Fruit fly (Drosophila melanogaster) whole organism, embryonic: ENCODE data around the gene P5CDh1.

Source experiments
- Antp ChIP-seq: fragments of 200-800 bp; sonication (Bioruptor generic); optimal IDR thresholded peaks from 3 replicates; lab custom pipeline; 2016; ENCODE audit warnings: missing biosample characterization, missing genetic modification characterization
- Awh ChIP-seq: fragments of 200-800 bp; sonication (Bioruptor generic); IDR thresholded peaks from 2 replicates; pipeline ENCODE4, ENCODE4 v1.3.6; 2022; ENCODE audit warnings: missing biosample characterization, missing genetic modification characterization
- B-H2 ChIP-seq: fragments of 200-800 bp; sonication (Bioruptor generic); optimal IDR thresholded peaks from 2 replicates; lab custom pipeline; 2018; ENCODE audit warnings: missing biosample characterization, mild to moderate bottlenecking, missing genetic modification characterization
- CG12155 ChIP-seq: fragments of 200-800 bp; sonication (Bioruptor generic); optimal IDR thresholded peaks from 3 replicates; lab custom pipeline; 2016; ENCODE audit warnings: missing biosample characterization, missing genetic modification characterization
- CG13287 ChIP-seq: fragments of 200-800 bp; sonication (Bioruptor generic); IDR thresholded peaks from 2 replicates; pipeline ENCODE4 v1.3.6; 2022; ENCODE audit warnings: missing biosample characterization, missing genetic modification characterization; ENCODE audit not compliant: partially characterized antibody
- CG15696 ChIP-seq: fragments of 200-800 bp; sonication (Bioruptor generic); optimal IDR thresholded peaks from 2 replicates; lab custom pipeline; 2019; ENCODE audit warnings: missing biosample characterization, mild to moderate bottlenecking, missing genetic modification characterization, moderate library complexity
- CG17361 ChIP-seq: fragments of 200-800 bp; sonication (Bioruptor generic); IDR thresholded peaks from 3 replicates; pipeline ENCODE4 v1.3.6; 2022; ENCODE audit warnings: missing biosample characterization, missing genetic modification characterization
- CG31441 ChIP-seq: fragments of 200-800 bp; sonication (Bioruptor generic); IDR thresholded peaks from 2 replicates; pipeline ENCODE4 v1.3.6; 2022; ENCODE audit warnings: missing biosample characterization, missing genetic modification characterization
- CG5245 ChIP-seq: fragments of 200-800 bp; sonication (Bioruptor generic); optimal IDR thresholded peaks from 3 replicates; lab custom pipeline; 2016; ENCODE audit warnings: missing biosample characterization, missing genetic modification characterization
- CG6689 ChIP-seq: fragments of 200-800 bp; sonication (Bioruptor generic); IDR thresholded peaks from 2 replicates; pipeline ENCODE4 v1.3.6; 2022; ENCODE audit warnings: missing biosample characterization, missing genetic modification characterization
- CG6791 ChIP-seq: fragments of 200-800 bp; sonication (Bioruptor generic); IDR thresholded peaks from 3 replicates; pipeline ENCODE4 v1.3.6; 2022; ENCODE audit warnings: missing biosample characterization, missing genetic modification characterization; ENCODE audit not compliant: partially characterized antibody
- CG7786 ChIP-seq: fragments of 200-800 bp; sonication (Bioruptor generic); optimal IDR thresholded peaks from 2 replicates; lab custom pipeline; 2016; ENCODE audit warnings: missing biosample characterization, missing genetic modification characterization
- CG8281 ChIP-seq: fragments of 200-800 bp; sonication (Bioruptor generic); optimal IDR thresholded peaks from 2 replicates; lab custom pipeline; 2018; ENCODE audit warnings: missing biosample characterization, mild to moderate bottlenecking, missing genetic modification characterization, moderate library complexity
- CG9797 ChIP-seq: fragments of 200-800 bp; sonication (Bioruptor generic); optimal IDR thresholded peaks from 3 replicates; lab custom pipeline; 2018; ENCODE audit warnings: missing biosample characterization, mild to moderate bottlenecking, missing genetic modification characterization
- CG9817 ChIP-seq: fragments of 200-800 bp; sonication (Bioruptor generic); optimal IDR thresholded peaks from 2 replicates; lab custom pipeline; 2018; ENCODE audit warnings: missing biosample characterization, mild to moderate bottlenecking, missing genetic modification characterization, moderate library complexity
- CHES-1-like ChIP-seq: fragments of 200-800 bp; sonication (Bioruptor generic); optimal IDR thresholded peaks from 2 replicates; lab custom pipeline; 2016; ENCODE audit warnings: missing biosample characterization, missing genetic modification characterization
- CrebB ChIP-seq: fragments of 200-800 bp; sonication (Bioruptor generic); optimal IDR thresholded peaks from 3 replicates; lab custom pipeline; 2018; ENCODE audit warnings: missing biosample characterization, mild to moderate bottlenecking, missing genetic modification characterization
- Dbx ChIP-seq: fragments of 200-800 bp; sonication (Bioruptor generic); IDR thresholded peaks from 3 replicates; pipeline ENCODE4 v1.3.6; 2022; ENCODE audit warnings: missing biosample characterization, missing genetic modification characterization
- Dp ChIP-seq: fragments of 200-800 bp; sonication (Bioruptor generic); optimal IDR thresholded peaks from 2 replicates; lab custom pipeline; 2018; ENCODE audit warnings: missing biosample characterization, mild to moderate bottlenecking, missing genetic modification characterization, moderate library complexity
- Drgx ChIP-seq: fragments of 200-800 bp; sonication (Bioruptor generic); IDR thresholded peaks from 2 replicates; pipeline ENCODE4 v1.3.6; 2022; ENCODE audit warnings: missing biosample characterization, missing genetic modification characterization
- E2f2 ChIP-seq: fragments of 200-800 bp; sonication (Bioruptor generic); IDR thresholded peaks from 2 replicates; pipeline ENCODE4 v1.3.6; 2022; ENCODE audit warnings: missing biosample characterization, missing genetic modification characterization
- HmgZ ChIP-seq: fragments of 200-800 bp; sonication (Bioruptor generic); optimal IDR thresholded peaks from 2 replicates; lab custom pipeline; 2018; ENCODE audit warnings: missing biosample characterization, mild to moderate bottlenecking, missing genetic modification characterization
- MBD-R2 ChIP-seq: fragments of 200-800 bp; sonication (Bioruptor generic); IDR thresholded peaks from 2 replicates; pipeline ENCODE4 v1.3.6; 2022; ENCODE audit warnings: missing biosample characterization, missing genetic modification characterization
- Myb ChIP-seq: fragments of 200-800 bp; sonication (Bioruptor generic); optimal IDR thresholded peaks from 2 replicates; lab custom pipeline; 2016; ENCODE audit warnings: missing biosample characterization, missing genetic modification characterization
- NFAT ChIP-seq: fragments of 200-800 bp; sonication (Bioruptor generic); IDR thresholded peaks from 2 replicates; pipeline ENCODE4 v1.3.6; 2022; ENCODE audit warnings: missing biosample characterization, missing genetic modification characterization
- Nf-YC ChIP-seq: fragments of 200-800 bp; optimal IDR thresholded peaks from 3 replicates; lab custom pipeline; 2019; ENCODE audit warnings: missing biosample characterization, mild to moderate bottlenecking, missing genetic modification characterization, moderate library complexity
- Spps ChIP-seq: fragments of 200-800 bp; sonication (Bioruptor generic); optimal IDR thresholded peaks from 2 replicates; lab custom pipeline; 2018; ENCODE audit warnings: missing biosample characterization, mild to moderate bottlenecking, missing genetic modification characterization
- Xbp1 ChIP-seq: fragments of 200-800 bp; sonication (Bioruptor generic); optimal IDR thresholded peaks from 3 replicates; lab custom pipeline; 2016; ENCODE audit warnings: missing biosample characterization, mild to moderate bottlenecking, missing genetic modification characterization
- ash1 ChIP-seq: fragments of 200-800 bp; sonication (Bioruptor generic); optimal IDR thresholded peaks from 2 replicates; lab custom pipeline; 2018; ENCODE audit warnings: missing biosample characterization, mild to moderate bottlenecking, missing genetic modification characterization
- ato ChIP-seq: fragments of 200-800 bp; sonication (Bioruptor generic); IDR thresholded peaks from 2 replicates; pipeline ENCODE4 v1.3.6; 2022; ENCODE audit warnings: missing biosample characterization, missing genetic modification characterization; ENCODE audit not compliant: partially characterized antibody
- az2 ChIP-seq: fragments of 200-800 bp; sonication (Bioruptor generic); optimal IDR thresholded peaks from 3 replicates; lab custom pipeline; 2016; ENCODE audit warnings: missing biosample characterization, missing genetic modification characterization
- chif ChIP-seq, 2 experiments: fragments of 200-800 bp; sonication (Bioruptor generic); optimal IDR thresholded peaks; 3 replicates each; lab custom pipeline; 2016; ENCODE audit warnings: missing biosample characterization in 2 of 2, missing genetic modification characterization in 2 of 2
- crp ChIP-seq, 2 experiments: fragments of 200-800 bp; sonication (Bioruptor generic); optimal IDR thresholded peaks; 2 replicates in 1 of 2; 3 replicates in 1 of 2; lab custom pipeline; 2017; ENCODE audit warnings: missing biosample characterization in 2 of 2, missing genetic modification characterization in 2 of 2, mild to moderate bottlenecking in 1 of 2, moderate library complexity in 1 of 2
- dpn ChIP-seq, 2 experiments: fragments of 200-800 bp; sonication (Bioruptor generic); optimal IDR thresholded peaks; 3 replicates each; lab custom pipeline; 2016; ENCODE audit warnings: missing biosample characterization in 2 of 2, missing genetic modification characterization in 2 of 2
- ems ChIP-seq: fragments of 200-800 bp; sonication (Bioruptor generic); optimal IDR thresholded peaks from 3 replicates; lab custom pipeline; 2016; ENCODE audit warnings: missing biosample characterization, missing genetic modification characterization
- ftz-f1 ChIP-seq: fragments of 200-800 bp; sonication (Bioruptor generic); optimal IDR thresholded peaks from 2 replicates; lab custom pipeline; 2016; ENCODE audit warnings: missing biosample characterization, missing genetic modification characterization
- her ChIP-seq: fragments of 200-800 bp; sonication (Bioruptor generic); optimal IDR thresholded peaks from 2 replicates; lab custom pipeline; 2016; ENCODE audit warnings: missing biosample characterization, missing genetic modification characterization
- ind ChIP-seq: fragments of 200-800 bp; sonication (Bioruptor generic); optimal IDR thresholded peaks from 3 replicates; lab custom pipeline; 2016; ENCODE audit warnings: missing biosample characterization, missing genetic modification characterization
- insv ChIP-seq, 2 experiments: fragments of 200-800 bp; sonication (Bioruptor generic); optimal IDR thresholded peaks; 3 replicates each; lab custom pipeline; 2016 to 2018; ENCODE audit warnings: missing biosample characterization in 2 of 2, missing genetic modification characterization in 2 of 2
- lmd ChIP-seq: fragments of 200-800 bp; sonication (Bioruptor generic); IDR thresholded peaks from 2 replicates; pipeline ENCODE4 v1.3.6; 2022; ENCODE audit warnings: missing biosample characterization, missing genetic modification characterization
- luna ChIP-seq: fragments of 200-800 bp; sonication (Bioruptor generic); optimal IDR thresholded peaks from 2 replicates; lab custom pipeline; 2016; ENCODE audit warnings: missing biosample characterization, missing genetic modification characterization
- mam ChIP-seq: fragments of 200-800 bp; sonication (Bioruptor generic); optimal IDR thresholded peaks from 3 replicates; lab custom pipeline; 2016; ENCODE audit warnings: missing biosample characterization, missing genetic modification characterization
- nom ChIP-seq: fragments of 200-800 bp; sonication (Bioruptor generic); optimal IDR thresholded peaks from 2 replicates; lab custom pipeline; 2017; ENCODE audit warnings: missing biosample characterization, missing genetic modification characterization, mild to moderate bottlenecking, moderate library complexity, missing genetic modification reagents
- pzg ChIP-seq: fragments of 200-800 bp; sonication (Bioruptor generic); optimal IDR thresholded peaks from 3 replicates; lab custom pipeline; 2018; ENCODE audit warnings: missing biosample characterization, mild to moderate bottlenecking, missing genetic modification characterization, moderate library complexity
- repo ChIP-seq: fragments of 200-800 bp; sonication (Bioruptor generic); optimal IDR thresholded peaks from 2 replicates; lab custom pipeline; 2016; ENCODE audit warnings: missing biosample characterization, missing genetic modification characterization
- row ChIP-seq: fragments of 200-800 bp; sonication (Bioruptor generic); IDR thresholded peaks from 3 replicates; pipeline ENCODE4 v1.3.6; 2022; ENCODE audit warnings: missing biosample characterization, missing genetic modification characterization
- scrt ChIP-seq: fragments of 200-800 bp; sonication (Bioruptor generic); optimal IDR thresholded peaks from 2 replicates; lab custom pipeline; 2018; ENCODE audit warnings: missing biosample characterization, mild to moderate bottlenecking, missing genetic modification characterization, moderate library complexity
- sens ChIP-seq: fragments of 200-800 bp; sonication (Bioruptor generic); peaks from one replicate; lab custom pipeline; 2016; ENCODE audit warnings: missing biosample characterization, missing genetic modification characterization
- sisA ChIP-seq: fragments of 200-800 bp; sonication (Bioruptor generic); IDR thresholded peaks from 2 replicates; pipeline ENCODE4 v1.3.6; 2022; ENCODE audit warnings: missing biosample characterization, missing genetic modification characterization
- twi ChIP-seq: fragments of 200-800 bp; optimal IDR thresholded peaks from 2 replicates; lab custom pipeline; 2019; ENCODE audit warnings: missing biosample characterization, mild to moderate bottlenecking, missing genetic modification characterization, moderate library complexity

The P5CDh1 gene

DNA sequence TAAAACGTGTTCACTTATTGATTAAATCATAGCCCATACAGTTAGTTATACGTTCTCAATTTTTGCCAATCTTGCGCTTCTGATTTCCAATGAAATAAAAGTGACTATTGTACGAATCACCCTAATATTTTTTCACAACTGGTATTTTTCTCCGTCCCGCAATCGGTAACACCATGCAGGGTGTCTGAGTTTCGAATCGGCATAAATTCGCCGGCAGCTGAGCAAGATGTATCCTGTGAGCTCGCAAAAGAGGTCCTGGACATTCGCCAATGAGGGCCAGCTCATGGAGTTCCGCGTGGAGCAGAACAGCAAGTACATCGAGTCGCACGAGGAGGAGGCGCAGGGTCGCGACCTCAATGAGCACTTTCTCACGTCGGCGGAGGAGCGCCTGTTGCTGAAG is 19.4 kb downstream of the P5CDh1 start, which contains the start of gene CycH (continued):
- TF ChIP-seq ato (0 out of 2 replicates have a peak, but pooled peaks have one; percentile 11), nom (GFP tag; lab: Kevin White, UChicago) (peak; percentile 33), MBD-R2 (GFP tag; lab: Robert Waterston, UW) (peak; percentile 85), B-H2 (GFP tag; lab: Kevin White, UChicago) (no peak), insv (GFP tag; optimal IDR thresholded peaks at IDR 0.05; lab: Kevin White, UChicago) (peak in 1 of 2 experiments; percentile 1), Dp (GFP tag; lab: Kevin White, UChicago) (peak; percentile 42), CG9817 (tag; lab: Kevin White, UChicago) (peak; percentile 36), lmd (GFP tag; lab: Robert Waterston, UW) (peak; percentile 7; the same call in 1 of the 2 replicates), CHES-1-like (peak; percentile 25), Antp (peak; percentile 53), E2f2 (peak; percentile 68), repo (GFP tag; lab: Kevin White, UChicago) (peak; percentile 15), her (peak; percentile 46), crp (GFP tag; optimal IDR thresholded peaks at IDR 0.05; lab: Kevin White, UChicago) (peak in 1 of 2 experiments; percentile 17), ems (GFP tag; lab: Kevin White, UChicago) (peak; percentile 32), Awh (no peak), CG5245 (GFP tag; lab: Kevin White, UChicago) (peak; percentile 6), row (GFP tag; lab: Robert Waterston, UW) (peak; percentile 88), Xbp1 (peak; percentile 51), CG31441 (GFP tag; lab: Robert Waterston, UW) (peak; percentile 77), chif (GFP tag; optimal IDR thresholded peaks at IDR 0.05; lab: Kevin White, UChicago) (peak; percentile 13 to 37), CG6791 (peak; percentile 32; the same call in 2 of the 3 replicates), CG13287 (GFP tag; lab: Robert Waterston, UW) (peak; percentile 25), luna (no peak), CrebB (peak; percentile 2), HmgZ (tag; lab: Kevin White, UChicago) (peak; percentile 57), ind (peak; percentile 1), Dbx (0 out of 3 replicates have a peak, but pooled peaks have one; percentile 27), Spps (tag; lab: Kevin White, UChicago) (no peak), scrt (peak; percentile 84), pzg (GFP tag; lab: Kevin White, UChicago) (peak; percentile 66), Myb (GFP tag; lab: Kevin White, UChicago) (peak; percentile 24), CG17361 (GFP tag; lab: Robert Waterston, UW) (0 out of 3 replicates have a peak, but pooled peaks have one; percentile 40), Drgx (GFP tag; lab: Robert Waterston, UW) (peak; percentile 28; the same call in 1 of the 2 replicates), dpn (GFP tag; optimal IDR thresholded peaks at IDR 0.05; lab: Kevin White, UChicago) (peak; percentile 7 to 63), sens (GFP tag; lab: Kevin White, UChicago) (peak; percentile 86), CG7786 (GFP tag; lab: Kevin White, UChicago) (peak; percentile 32), ash1 (GFP tag; lab: Kevin White, UChicago) (no peak), CG6689 (0 out of 2 replicates have a peak, but pooled peaks have one; percentile 19), az2 (GFP tag; lab: Kevin White, UChicago) (peak; percentile 20), Nf-YC (peak; percentile 29), CG9797 (GFP tag; lab: Kevin White, UChicago) (peak; percentile 71), CG12155 (GFP tag; lab: Kevin White, UChicago) (peak; percentile 47), sisA (peak; percentile 19; the same call in 1 of the 2 replicates), mam (GFP tag; lab: Kevin White, UChicago) (peak; percentile 48), ftz-f1 (peak; percentile 25), CG8281 (tag; lab: Kevin White, UChicago) (no peak), twi (tag; lab: Kevin White, UChicago) (no peak), NFAT (GFP tag; lab: Robert Waterston, UW) (no peak), CG15696 (tag; lab: Kevin White, UChicago) (peak; percentile 12)
